Fruit fly (Drosophila melanogaster) whole organism, embryonic: Measurements from ENCODE around the gene CG9150.

Source experiments
- Bgb ChIP-seq: fragments of 200-800 bp; sonication (Bioruptor generic); IDR thresholded peaks from 2 replicates; pipeline ENCODE4 v1.3.6; 2022; ENCODE audit warnings: missing biosample characterization, missing genetic modification characterization; ENCODE audit not compliant: partially characterized antibody
- Blimp-1 ChIP-seq: fragments of 200-800 bp; sonication (Bioruptor generic); optimal IDR thresholded peaks from 3 replicates; lab custom pipeline; 2018; ENCODE audit warnings: missing biosample characterization, missing genetic modification characterization, mild to moderate bottlenecking, moderate library complexity, missing genetic modification reagents
- CG10274 ChIP-seq: fragments of 200-800 bp; sonication (Bioruptor generic); optimal IDR thresholded peaks from 3 replicates; lab custom pipeline; 2017; ENCODE audit warnings: missing biosample characterization, mild to moderate bottlenecking, missing genetic modification characterization
- CG11695 ChIP-seq: fragments of 200-800 bp; sonication (Bioruptor generic); IDR thresholded peaks from 3 replicates; pipeline ENCODE4 v1.3.6; 2022; ENCODE audit warnings: missing biosample characterization, missing genetic modification characterization
- CG12219 ChIP-seq: fragments of 200-800 bp; sonication (Bioruptor generic); optimal IDR thresholded peaks from 3 replicates; lab custom pipeline; 2018; ENCODE audit warnings: missing biosample characterization, mild to moderate bottlenecking, missing genetic modification characterization
- CG12391 ChIP-seq: fragments of 200-800 bp; sonication (Bioruptor generic); optimal IDR thresholded peaks from 3 replicates; lab custom pipeline; 2018; ENCODE audit warnings: missing biosample characterization, mild to moderate bottlenecking, missing genetic modification characterization, moderate library complexity
- CG12659 ChIP-seq: fragments of 200-800 bp; sonication (Bioruptor generic); optimal IDR thresholded peaks from 3 replicates; lab custom pipeline; 2017; ENCODE audit warnings: mild to moderate bottlenecking, missing biosample characterization, missing genetic modification reagents, missing genetic modification characterization
- CG12942 ChIP-seq: fragments of 200-800 bp; sonication (Bioruptor generic); optimal IDR thresholded peaks from 3 replicates; lab custom pipeline; 2016; ENCODE audit warnings: missing biosample characterization, missing genetic modification characterization
- CG1529 ChIP-seq: fragments of 200-800 bp; sonication (Bioruptor generic); optimal IDR thresholded peaks from 3 replicates; lab custom pipeline; 2018; ENCODE audit warnings: missing biosample characterization, missing genetic modification characterization
- CG17186 ChIP-seq: fragments of 200-800 bp; sonication (Bioruptor generic); optimal IDR thresholded peaks from 3 replicates; lab custom pipeline; 2017; ENCODE audit warnings: missing biosample characterization, missing genetic modification reagents, missing genetic modification characterization
- CG18476 ChIP-seq: fragments of 200-800 bp; sonication (Bioruptor generic); optimal IDR thresholded peaks from 2 replicates; lab custom pipeline; 2016; ENCODE audit warnings: missing biosample characterization, mild to moderate bottlenecking, missing genetic modification characterization
- CG18599 ChIP-seq: fragments of 200-800 bp; sonication (Bioruptor generic); optimal IDR thresholded peaks from 3 replicates; lab custom pipeline; 2017; ENCODE audit warnings: missing biosample characterization, missing genetic modification characterization, mild to moderate bottlenecking, moderate library complexity, missing genetic modification reagents
- CG2889 ChIP-seq: fragments of 200-800 bp; sonication (Bioruptor generic); IDR thresholded peaks from 3 replicates; pipeline ENCODE4 v1.3.6; 2022; ENCODE audit warnings: missing biosample characterization, missing genetic modification characterization
- CG30431 ChIP-seq: fragments of 200-800 bp; sonication (Bioruptor generic); optimal IDR thresholded peaks from 2 replicates; lab custom pipeline; 2017; ENCODE audit warnings: missing biosample characterization, missing genetic modification characterization
- CG3407 ChIP-seq: fragments of 200-800 bp; sonication (Bioruptor generic); optimal IDR thresholded peaks from 2 replicates; lab custom pipeline; 2018; ENCODE audit warnings: missing biosample characterization, mild to moderate bottlenecking, missing genetic modification characterization
- CG4282 ChIP-seq: fragments of 200-800 bp; sonication (Bioruptor generic); optimal IDR thresholded peaks from 2 replicates; lab custom pipeline; 2016; ENCODE audit warnings: missing biosample characterization, missing genetic modification characterization
- CG4360 ChIP-seq: fragments of 200-800 bp; sonication (Bioruptor generic); IDR thresholded peaks from 2 replicates; pipeline ENCODE4 v1.3.6; 2022; ENCODE audit warnings: missing biosample characterization, missing genetic modification characterization
- CG4424 ChIP-seq: fragments of 200-800 bp; sonication (Bioruptor generic); optimal IDR thresholded peaks from 3 replicates; lab custom pipeline; 2016; ENCODE audit warnings: missing biosample characterization, missing genetic modification characterization
- CG6689 ChIP-seq: fragments of 200-800 bp; sonication (Bioruptor generic); IDR thresholded peaks from 2 replicates; pipeline ENCODE4 v1.3.6; 2022; ENCODE audit warnings: missing biosample characterization, missing genetic modification characterization
- Chrac-16 ChIP-seq: fragments of 200-800 bp; sonication (Bioruptor generic); optimal IDR thresholded peaks from 3 replicates; lab custom pipeline; 2016; ENCODE audit warnings: missing biosample characterization, missing genetic modification characterization
- D19B ChIP-seq: fragments of 200-800 bp; sonication (Bioruptor generic); optimal IDR thresholded peaks from 2 replicates; lab custom pipeline; 2017; ENCODE audit warnings: missing biosample characterization, mild to moderate bottlenecking, missing genetic modification characterization
- HmgZ ChIP-seq: fragments of 200-800 bp; sonication (Bioruptor generic); optimal IDR thresholded peaks from 2 replicates; lab custom pipeline; 2018; ENCODE audit warnings: missing biosample characterization, mild to moderate bottlenecking, missing genetic modification characterization
- Jarid2 ChIP-seq: fragments of 200-800 bp; sonication (Bioruptor generic); optimal IDR thresholded peaks from 3 replicates; lab custom pipeline; 2017; ENCODE audit warnings: mild to moderate bottlenecking, missing biosample characterization, missing genetic modification reagents, missing genetic modification characterization
- Lhr ChIP-seq: fragments of 200-800 bp; sonication (Bioruptor generic); optimal IDR thresholded peaks from 3 replicates; lab custom pipeline; 2017; ENCODE audit warnings: mild to moderate bottlenecking, missing biosample characterization, missing genetic modification reagents, missing genetic modification characterization
- Sox102F ChIP-seq: fragments of 200-800 bp; sonication (Bioruptor generic); optimal IDR thresholded peaks from 2 replicates; lab custom pipeline; 2018; ENCODE audit warnings: missing biosample characterization, mild to moderate bottlenecking, missing genetic modification characterization, moderate library complexity
- TFAM ChIP-seq: fragments of 200-800 bp; sonication (Bioruptor generic); optimal IDR thresholded peaks from 2 replicates; lab custom pipeline; 2017; ENCODE audit warnings: missing biosample characterization, missing genetic modification characterization, inconsistent platforms
- Taf1 ChIP-seq: fragments of 200-800 bp; sonication (Bioruptor generic); IDR thresholded peaks from 2 replicates; pipeline ENCODE4 v1.3.6; 2022; ENCODE audit warnings: missing biosample characterization, missing genetic modification characterization
- bigmax ChIP-seq: fragments of 200-800 bp; sonication (Bioruptor generic); optimal IDR thresholded peaks from 2 replicates; lab custom pipeline; 2018; ENCODE audit warnings: missing biosample characterization, mild to moderate bottlenecking, missing genetic modification characterization
- btn ChIP-seq: fragments of 200-800 bp; sonication (Bioruptor generic); optimal IDR thresholded peaks from 2 replicates; lab custom pipeline; 2016; ENCODE audit warnings: missing biosample characterization, missing genetic modification characterization
- cas ChIP-seq: fragments of 200-800 bp; sonication (Bioruptor generic); IDR thresholded peaks from 2 replicates; pipeline ENCODE4 v1.3.6; 2022; ENCODE audit warnings: missing biosample characterization, missing genetic modification characterization
- caup ChIP-seq: fragments of 200-800 bp; sonication (Bioruptor generic); optimal IDR thresholded peaks from 3 replicates; lab custom pipeline; 2017; ENCODE audit warnings: missing biosample characterization, mild to moderate bottlenecking, missing genetic modification characterization, moderate library complexity; ENCODE audit not compliant: severe bottlenecking
- dm ChIP-seq: fragments of 200-800 bp; sonication (Bioruptor generic); optimal IDR thresholded peaks from 3 replicates; lab custom pipeline; 2016; ENCODE audit warnings: missing biosample characterization, missing genetic modification characterization
- ems ChIP-seq: fragments of 200-800 bp; sonication (Bioruptor generic); optimal IDR thresholded peaks from 3 replicates; lab custom pipeline; 2016; ENCODE audit warnings: missing biosample characterization, missing genetic modification characterization
- eve ChIP-seq, 2 experiments: fragments of >200 bp; optimal IDR thresholded peaks; 2 replicates each; lab custom pipeline; 2017; ENCODE audit warnings: missing biosample characterization in 2 of 2, missing genetic modification characterization in 2 of 2
- ewg ChIP-seq: fragments of 200-800 bp; sonication (Bioruptor generic); optimal IDR thresholded peaks from 3 replicates; lab custom pipeline; 2017; ENCODE audit warnings: mild to moderate bottlenecking, missing biosample characterization, missing genetic modification reagents, missing genetic modification characterization
- fd3F ChIP-seq: fragments of 200-800 bp; sonication (Bioruptor generic); optimal IDR thresholded peaks from 2 replicates; lab custom pipeline; 2018; ENCODE audit warnings: missing biosample characterization, mild to moderate bottlenecking, missing genetic modification characterization, moderate library complexity
- gcm ChIP-seq: fragments of 200-800 bp; sonication (Bioruptor generic); optimal IDR thresholded peaks from 2 replicates; lab custom pipeline; 2019; ENCODE audit warnings: missing biosample characterization, mild to moderate bottlenecking, missing genetic modification characterization, moderate library complexity
- hbn ChIP-seq: fragments of 200-800 bp; sonication (Bioruptor generic); IDR thresholded peaks from 2 replicates; pipeline ENCODE4 v1.3.6; 2022; ENCODE audit warnings: missing biosample characterization, missing genetic modification characterization; ENCODE audit not compliant: partially characterized antibody
- luna ChIP-seq: fragments of 200-800 bp; sonication (Bioruptor generic); optimal IDR thresholded peaks from 2 replicates; lab custom pipeline; 2016; ENCODE audit warnings: missing biosample characterization, missing genetic modification characterization
- nau ChIP-seq: fragments of 200-800 bp; sonication (Bioruptor generic); optimal IDR thresholded peaks from 3 replicates; lab custom pipeline; 2017; ENCODE audit warnings: missing biosample characterization, mild to moderate bottlenecking, missing genetic modification characterization, missing genetic modification reagents
- org-1 ChIP-seq: fragments of 200-800 bp; sonication (Bioruptor generic); optimal IDR thresholded peaks from 2 replicates; lab custom pipeline; 2017; ENCODE audit warnings: missing biosample characterization, missing genetic modification characterization
- repo ChIP-seq: fragments of 200-800 bp; sonication (Bioruptor generic); optimal IDR thresholded peaks from 2 replicates; lab custom pipeline; 2016; ENCODE audit warnings: missing biosample characterization, missing genetic modification characterization
- run ChIP-seq: fragments of 200-800 bp; sonication (Bioruptor generic); optimal IDR thresholded peaks from 3 replicates; lab custom pipeline; 2018; ENCODE audit warnings: missing biosample characterization, mild to moderate bottlenecking, missing genetic modification characterization
- scrt ChIP-seq: fragments of 200-800 bp; sonication (Bioruptor generic); optimal IDR thresholded peaks from 2 replicates; lab custom pipeline; 2018; ENCODE audit warnings: missing biosample characterization, mild to moderate bottlenecking, missing genetic modification characterization, moderate library complexity
- sisA ChIP-seq: fragments of 200-800 bp; sonication (Bioruptor generic); IDR thresholded peaks from 2 replicates; pipeline ENCODE4 v1.3.6; 2022; ENCODE audit warnings: missing biosample characterization, missing genetic modification characterization
- sna ChIP-seq: fragments of 200-800 bp; sonication (Bioruptor generic); IDR thresholded peaks from 2 replicates; pipeline ENCODE4 v1.3.6; 2022; ENCODE audit warnings: missing biosample characterization, missing genetic modification characterization; ENCODE audit not compliant: partially characterized antibody
- tup ChIP-seq: fragments of 200-800 bp; sonication (Bioruptor generic); optimal IDR thresholded peaks from 2 replicates; lab custom pipeline; 2016; ENCODE audit warnings: missing biosample characterization, mild to moderate bottlenecking, missing genetic modification characterization, moderate library complexity
- vvl ChIP-seq: fragments of 200-800 bp; sonication (Bioruptor generic); IDR thresholded peaks from 2 replicates; pipeline ENCODE4 v1.3.6; 2022; ENCODE audit warnings: missing biosample characterization, missing genetic modification characterization

Gene CG9150

dm6 chr2L:6062382-6063082, 5.9 kb downstream of the CG9150 start, which contains the start of the genes ND-51 and CG13994 (continued):
- peak; percentile 41 for TF ChIP-seq gcm (GFP tag; lab: Kevin White, UChicago)
- TF ChIP-seq Taf1 = peak; percentile 57; the same call in 1 of the 2 replicates
- TF ChIP-seq CG12659 (GFP tag; lab: Kevin White, UChicago) = peak; percentile 93
- TF ChIP-seq CG3407 (GFP tag; lab: Kevin White, UChicago) = peak; percentile 39
- TF ChIP-seq run (tag; lab: Kevin White, UChicago) = peak; percentile 58
- TF ChIP-seq CG1529 (GFP tag; lab: Kevin White, UChicago) = peak; percentile 48
- TF ChIP-seq Bgb (GFP tag; lab: Robert Waterston, UW) = no peak; the same call in 1 of the 2 replicates
- TF ChIP-seq Lhr = peak; percentile 57
- peak; percentile 71 for TF ChIP-seq CG18476 (GFP tag; lab: Kevin White, UChicago)
- peak; percentile 83 for TF ChIP-seq CG12391 (tag; lab: Kevin White, UChicago)
- peak; percentile 78 for TF ChIP-seq repo
- peak; percentile 77 for TF ChIP-seq fd3F (GFP tag; lab: Kevin White, UChicago)
- TF ChIP-seq Sox102F = peak; percentile 83
- peak; percentile 17 for TF ChIP-seq CG10274
- TF ChIP-seq Chrac-16 (GFP tag; lab: Kevin White, UChicago) = peak; percentile 72
- peak; percentile 83 for TF ChIP-seq CG2889
- TF ChIP-seq Jarid2 = no peak
- TF ChIP-seq vvl (GFP tag; lab: Robert Waterston, UW) = peak; percentile 89
- peak; percentile 76 for TF ChIP-seq CG12942
- peak; percentile 93 for TF ChIP-seq HmgZ
- TF ChIP-seq CG4360 (GFP tag; lab: Robert Waterston, UW) = 0 out of 2 replicates have a peak, but pooled peaks have one; percentile 45
- peak; percentile 71 for TF ChIP-seq luna (GFP tag; lab: Kevin White, UChicago)
- TF ChIP-seq ewg (GFP tag; lab: Kevin White, UChicago) = peak; percentile 87
- TF ChIP-seq bigmax (GFP tag; lab: Kevin White, UChicago) = no peak
- TF ChIP-seq CG4282 (GFP tag; lab: Kevin White, UChicago) = peak; percentile 40
- peak; percentile 69 for TF ChIP-seq CG30431 (GFP tag; lab: Kevin White, UChicago)
- TF ChIP-seq CG4424 = peak; percentile 71
- TF ChIP-seq CG18599 = peak; percentile 86
- no peak; the same call in 1 of the 2 replicates for TF ChIP-seq sna (GFP tag; lab: Robert Waterston, UW)
- TF ChIP-seq TFAM (GFP tag; lab: Kevin White, UChicago) = no peak
- TF ChIP-seq hbn = no peak
- no peak for TF ChIP-seq nau (GFP tag; lab: Kevin White, UChicago)
- TF ChIP-seq CG6689 = peak; percentile 80
- no peak for TF ChIP-seq eve (GFP tag; optimal IDR thresholded peaks at IDR 0.05; lab: Kevin White, UChicago)
- TF ChIP-seq caup (GFP tag; lab: Kevin White, UChicago) = peak; percentile 85
- peak; percentile 58 for TF ChIP-seq CG12219
- peak; percentile 76 for TF ChIP-seq CG17186 (GFP tag; lab: Kevin White, UChicago)
- peak; percentile 70 for TF ChIP-seq scrt (GFP tag; lab: Kevin White, UChicago)
- TF ChIP-seq sisA (GFP tag; lab: Robert Waterston, UW) = peak; percentile 86
- TF ChIP-seq org-1 (GFP tag; lab: Kevin White, UChicago) = no peak
- TF ChIP-seq btn = peak; percentile 58
- TF ChIP-seq dm (GFP tag; lab: Kevin White, UChicago) = peak; percentile 70
- TF ChIP-seq Blimp-1 = peak; percentile 74
- peak; percentile 80 for TF ChIP-seq cas (GFP tag; lab: Robert Waterston, UW)
- TF ChIP-seq ems = peak; percentile 86
- peak; percentile 67 for TF ChIP-seq CG11695
- TF ChIP-seq D19B (GFP tag; lab: Kevin White, UChicago) = peak; percentile 63
- TF ChIP-seq tup (GFP tag; lab: Kevin White, UChicago) = peak; percentile 75
